Worm (Caenorhabditis elegans) whole organism, L4 larva: Measurements from ENCODE around the gene tag-153.

Source experiments
- F26F4.8 ChIP-seq: fragments of 200-800 bp; sonication (Bioruptor generic); conservative IDR thresholded peaks from 2 replicates; pipeline ENCODE4 v1.3.6; 2022; ENCODE audit warnings: missing genetic modification characterization, missing compliant biosample characterization
- T20F7.1 ChIP-seq: fragments of 200-800 bp; sonication (Bioruptor generic); optimal IDR thresholded peaks from 2 replicates; lab custom pipeline; 2018; ENCODE audit warnings: mild to moderate bottlenecking, missing genetic modification characterization, missing compliant biosample characterization
- T26A8.4 ChIP-seq: fragments of 200-800 bp; sonication (Bioruptor generic); IDR thresholded peaks from 2 replicates; pipeline ENCODE4 v1.3.6; 2022; ENCODE audit warnings: missing genetic modification characterization, missing compliant biosample characterization
- Y5F2A.4 ChIP-seq: fragments of 200-800 bp; sonication (Bioruptor generic); optimal IDR thresholded peaks from 2 replicates; lab custom pipeline; 2018; ENCODE audit warnings: mild to moderate bottlenecking, missing genetic modification characterization, missing compliant biosample characterization
- aha-1 ChIP-seq: fragments of 150-350 bp; peaks from one replicate; lab custom pipeline; 2014; ENCODE audit warnings: missing biosample characterization, missing genetic modification characterization
- aly-2 ChIP-seq: sonication (generic microtip); optimal IDR thresholded peaks from 2 replicates; lab custom pipeline; 2018; ENCODE audit warnings: missing biosample characterization, missing genetic modification characterization
- ama-1 ChIP-seq: fragments of 150-350 bp; optimal IDR thresholded peaks from 2 replicates; lab custom pipeline; 2014; ENCODE audit warnings: inconsistent platforms, mixed read lengths
- ceh-32 ChIP-seq: sonication (generic microtip); optimal IDR thresholded peaks from 2 replicates; lab custom pipeline; 2016; ENCODE audit warnings: mild to moderate bottlenecking, missing genetic modification characterization, missing compliant biosample characterization; ENCODE audit not compliant: poor library complexity
- ces-1 ChIP-seq: fragments of 150-350 bp; sonication (generic microtip); optimal IDR thresholded peaks from 4 replicates; lab custom pipeline; 2014; ENCODE audit warnings: missing biosample characterization, missing genetic modification reagents, missing genetic modification characterization
- cey-2 ChIP-seq: sonication (generic microtip); optimal IDR thresholded peaks from 3 replicates; lab custom pipeline; 2017; ENCODE audit warnings: missing genetic modification characterization, mild to moderate bottlenecking, missing compliant biosample characterization, antibody characterized with exemption, borderline replicate concordance; ENCODE audit not compliant: insufficient read depth
- daf-12 ChIP-seq: fragments of 150-350 bp; optimal IDR thresholded peaks from 2 replicates; lab custom pipeline; 2014; ENCODE audit warnings: missing biosample characterization, missing genetic modification reagents, missing genetic modification characterization
- daf-19 ChIP-seq: fragments of 200-800 bp; sonication (Bioruptor generic); conservative IDR thresholded peaks from 2 replicates; pipeline ENCODE4 v1.3.6; 2022; ENCODE audit warnings: missing genetic modification characterization, missing compliant biosample characterization
- daf-8 ChIP-seq: fragments of 200-800 bp; sonication (Bioruptor generic); IDR thresholded peaks from 2 replicates; pipeline ENCODE4 v1.3.6; 2022; ENCODE audit warnings: missing genetic modification characterization, missing compliant biosample characterization
- dmd-9 ChIP-seq: fragments of 200-800 bp; sonication (Bioruptor generic); IDR thresholded peaks from 2 replicates; pipeline ENCODE4 v1.3.6; 2022; ENCODE audit warnings: missing genetic modification reagents, missing genetic modification characterization, missing compliant biosample characterization
- duxl-1 ChIP-seq: sonication (generic microtip); optimal IDR thresholded peaks from 2 replicates; lab custom pipeline; 2016; ENCODE audit warnings: mild to moderate bottlenecking, missing genetic modification characterization, moderate library complexity, missing compliant biosample characterization; ENCODE audit not compliant: poor library complexity
- egl-27 ChIP-seq: sonication (generic microtip); optimal IDR thresholded peaks from 3 replicates; lab custom pipeline; 2017; ENCODE audit warnings: missing biosample characterization, missing genetic modification reagents, missing genetic modification characterization
- egl-43 ChIP-seq: fragments of 200-800 bp; sonication (Bioruptor generic); IDR thresholded peaks from 2 replicates; pipeline ENCODE4 v1.3.6; 2022; ENCODE audit warnings: missing genetic modification reagents, missing genetic modification characterization, missing compliant biosample characterization
- fkh-10 ChIP-seq: fragments of 150-350 bp; optimal IDR thresholded peaks from 2 replicates; lab custom pipeline; 2014; ENCODE audit warnings: missing biosample characterization, missing genetic modification reagents, missing genetic modification characterization
- fos-1 ChIP-seq: fragments of 150-350 bp; optimal IDR thresholded peaks from 2 replicates; lab custom pipeline; 2014; ENCODE audit warnings: missing biosample characterization, missing genetic modification characterization
- hif-1 ChIP-seq, 2 experiments: sonication (generic microtip); optimal IDR thresholded peaks; 2 replicates each; lab custom pipeline; 2016 to 2017; ENCODE audit warnings: missing compliant biosample characterization in 2 of 2, missing genetic modification characterization in 2 of 2, missing genetic modification reagents in 2 of 2, missing genotype in 2 of 2, mild to moderate bottlenecking in 1 of 2
- hlh-11 ChIP-seq: fragments of 200-800 bp; sonication (Bioruptor generic); optimal IDR thresholded peaks from 2 replicates; lab custom pipeline; 2018; ENCODE audit warnings: mild to moderate bottlenecking, missing genetic modification characterization, missing compliant biosample characterization
- hlh-30 ChIP-seq: sonication (generic microtip); optimal IDR thresholded peaks from 2 replicates; lab custom pipeline; 2017; ENCODE audit warnings: antibody characterized with exemption, mild to moderate bottlenecking, missing genetic modification characterization, missing compliant biosample characterization; ENCODE audit not compliant: insufficient read depth
- jun-1 ChIP-seq: fragments of 150-350 bp; optimal IDR thresholded peaks from 2 replicates; lab custom pipeline; 2014; ENCODE audit warnings: missing biosample characterization, missing genetic modification reagents, missing genetic modification characterization
- lim-7 ChIP-seq: fragments of 200-800 bp; sonication (Bioruptor generic); IDR thresholded peaks from 2 replicates; pipeline ENCODE4 v1.3.6; 2022; ENCODE audit warnings: missing genetic modification characterization, missing compliant biosample characterization
- lin-29 ChIP-seq: fragments of 200-800 bp; sonication (Bioruptor generic); IDR thresholded peaks from 2 replicates; pipeline ENCODE4 v1.3.6; 2022; ENCODE audit warnings: missing genetic modification reagents, missing genetic modification characterization, missing compliant biosample characterization
- lin-38 ChIP-seq: fragments of 200-800 bp; sonication (Bioruptor generic); IDR thresholded peaks from 2 replicates; pipeline ENCODE4 v1.3.6; 2022; ENCODE audit warnings: missing genetic modification reagents, missing genetic modification characterization, missing compliant biosample characterization
- lir-3 ChIP-seq: sonication (generic microtip); optimal IDR thresholded peaks from 2 replicates; lab custom pipeline; 2016; ENCODE audit warnings: mild to moderate bottlenecking, missing genetic modification characterization, missing compliant biosample characterization
- lsy-2 ChIP-seq, 2 experiments: fragments of 150-350 bp in 1 of 2; sonication (generic microtip) in 1 of 2; optimal IDR thresholded peaks; 2 replicates each; lab custom pipeline; 2014 to 2017; ENCODE audit warnings: missing biosample characterization in 2 of 2, missing genetic modification characterization in 2 of 2
- madf-5 ChIP-seq, 2 experiments: fragments of 200-800 bp; sonication (Bioruptor generic); IDR thresholded peaks; 2 replicates each; pipeline ENCODE4 v1.3.6; 2022; ENCODE audit warnings: missing compliant biosample characterization in 2 of 2, missing genetic modification characterization in 2 of 2
- madf-9 ChIP-seq: fragments of 200-800 bp; sonication (Bioruptor generic); conservative IDR thresholded peaks from 2 replicates; pipeline ENCODE4 v1.3.6; 2022; ENCODE audit warnings: missing genetic modification reagents, missing genetic modification characterization, missing compliant biosample characterization
- mdt-29 ChIP-seq: fragments of 200-800 bp; sonication (Bioruptor generic); IDR thresholded peaks from 2 replicates; pipeline ENCODE4 v1.3.6; 2022; ENCODE audit warnings: missing genetic modification reagents, missing genetic modification characterization, missing compliant biosample characterization
- mep-1 ChIP-seq: fragments of 150-350 bp; sonication (generic microtip); optimal IDR thresholded peaks from 3 replicates; lab custom pipeline; 2014; ENCODE audit warnings: missing biosample characterization, missing genetic modification characterization
- mxl-3 ChIP-seq: fragments of 200-800 bp; sonication (Bioruptor generic); optimal IDR thresholded peaks from 2 replicates; lab custom pipeline; 2018; ENCODE audit warnings: mild to moderate bottlenecking, missing genetic modification characterization, missing compliant biosample characterization
- nhr-11 ChIP-seq: fragments of 150-350 bp; optimal IDR thresholded peaks from 2 replicates; lab custom pipeline; 2014; ENCODE audit warnings: missing biosample characterization, missing genetic modification characterization
- nhr-237 ChIP-seq: sonication (generic microtip); optimal IDR thresholded peaks from 2 replicates; lab custom pipeline; 2017; ENCODE audit warnings: missing biosample characterization, missing genetic modification characterization
- nhr-25 ChIP-seq: sonication (generic microtip); optimal IDR thresholded peaks from 2 replicates; lab custom pipeline; 2017; ENCODE audit warnings: missing genetic modification characterization, mild to moderate bottlenecking, missing compliant biosample characterization, antibody characterized with exemption, moderate library complexity, borderline replicate concordance; ENCODE audit not compliant: insufficient read depth
- rbr-2 ChIP-seq: sonication (generic microtip); optimal IDR thresholded peaks from 2 replicates; lab custom pipeline; 2016; ENCODE audit warnings: missing genotype, missing genetic modification characterization, missing compliant biosample characterization
- saeg-2 ChIP-seq: fragments of 200-800 bp; sonication (Bioruptor generic); IDR thresholded peaks from 2 replicates; pipeline ENCODE4 v1.3.6; 2022; ENCODE audit warnings: missing genetic modification reagents, missing genetic modification characterization, missing compliant biosample characterization
- sdz-12 ChIP-seq: fragments of 200-800 bp; sonication (Bioruptor generic); optimal IDR thresholded peaks from 2 replicates; lab custom pipeline; 2018; ENCODE audit warnings: mild to moderate bottlenecking, missing genetic modification characterization, missing compliant biosample characterization
- set-16 ChIP-seq: fragments of 200-800 bp; sonication (Bioruptor generic); IDR thresholded peaks from 2 replicates; pipeline ENCODE4 v1.3.6; 2022; ENCODE audit warnings: missing genetic modification reagents, missing genetic modification characterization, missing compliant biosample characterization
- snpc-1.2 ChIP-seq: fragments of 200-800 bp; sonication (Bioruptor generic); IDR thresholded peaks from 2 replicates; pipeline ENCODE4 v1.3.6; 2022; ENCODE audit warnings: missing genetic modification reagents, missing genetic modification characterization, missing compliant biosample characterization
- spr-3 ChIP-seq: fragments of 200-800 bp; sonication (Bioruptor generic); optimal IDR thresholded peaks from 2 replicates; lab custom pipeline; 2018; ENCODE audit warnings: mild to moderate bottlenecking, missing genetic modification characterization, missing compliant biosample characterization
- tra-1 ChIP-seq: fragments of 200-800 bp; sonication (Bioruptor generic); IDR thresholded peaks from 2 replicates; pipeline ENCODE4 v1.3.6; 2022; ENCODE audit warnings: missing genetic modification reagents, missing genetic modification characterization, missing compliant biosample characterization
- unc-62 ChIP-seq, 3 experiments: fragments of 150-350 bp in 1 of 3; sonication (generic microtip); optimal IDR thresholded peaks in 2 of 3; peaks in 1 of 3; 1 replicate in 1 of 3; 2 replicates in 2 of 3; lab custom pipeline; 2014 to 2017; ENCODE audit warnings: missing biosample characterization in 3 of 3, missing genetic modification characterization in 3 of 3, missing genetic modification reagents in 3 of 3, missing genotype in 1 of 3
- zag-1 ChIP-seq: fragments of 150-350 bp; optimal IDR thresholded peaks from 2 replicates; lab custom pipeline; 2014; ENCODE audit warnings: missing biosample characterization, missing genetic modification characterization
- ztf-11 ChIP-seq: fragments of 150-350 bp; optimal IDR thresholded peaks from 2 replicates; lab custom pipeline; 2014; ENCODE audit warnings: missing biosample characterization, missing genetic modification characterization

Gene tag-153

DNA sequence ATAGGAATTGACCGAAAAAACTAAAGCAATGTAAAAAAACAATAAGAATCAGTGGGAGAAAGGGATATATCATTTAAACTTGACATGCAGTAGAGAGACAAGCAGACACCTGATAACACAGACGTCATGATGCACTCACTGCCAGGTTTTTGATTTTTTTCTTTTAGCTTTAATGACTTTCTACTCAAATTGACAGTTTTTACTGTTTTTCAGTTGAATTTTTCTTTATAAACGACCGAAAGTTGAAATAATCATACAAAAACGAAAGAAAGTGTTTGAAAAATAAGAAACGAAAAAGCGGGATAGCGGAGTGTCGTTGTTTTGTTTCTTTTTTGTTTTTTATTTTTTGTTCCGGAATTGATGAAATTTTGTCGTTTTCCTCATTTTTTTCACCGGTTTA is 11.3 kb downstream of the tag-153 start, which contains the start of gene ucp-4 (continued):
- TF ChIP-seq tra-1 (0 out of 2 replicates have a peak, but pooled peaks have one; percentile 35), rbr-2 (tag; lab: Kevin White, UChicago) (no peak), F26F4.8 (GFP tag; lab: Robert Waterston, UW) (no peak), ztf-11 (tag; lab: Kevin White, UChicago) (no peak), hlh-30 (tag; lab: Kevin White, UChicago) (peak; percentile 14), nhr-237 (tag; lab: Kevin White, UChicago) (no peak), daf-19 (GFP tag; lab: Robert Waterston, UW) (no peak), ama-1 (no peak), madf-9 (GFP tag; lab: Robert Waterston, UW) (no peak), daf-8 (no peak), egl-43 (GFP tag; lab: Robert Waterston, UW) (no peak), dmd-9 (GFP tag; lab: Robert Waterston, UW) (no peak), cey-2 (tag; lab: Kevin White, UChicago) (no peak), jun-1 (tag; lab: Kevin White, UChicago) (no peak), hlh-11 (peak; percentile 29), ces-1 (no peak), unc-62 (GFP tag; optimal IDR thresholded peaks at IDR 0.05 in 1 of 2; lab: Kevin White, UChicago) (peak in 1 of 2 experiments; percentile 30), unc-62 (tag; optimal IDR thresholded peaks at IDR 0.05; lab: Kevin White, UChicago) (no peak), saeg-2 (GFP tag; lab: Robert Waterston, UW) (no peak), snpc-1.2 (GFP tag; lab: Robert Waterston, UW) (no peak), lsy-2 (tag; optimal IDR thresholded peaks at IDR 0.05; lab: Kevin White, UChicago) (no peak)

DNA sequence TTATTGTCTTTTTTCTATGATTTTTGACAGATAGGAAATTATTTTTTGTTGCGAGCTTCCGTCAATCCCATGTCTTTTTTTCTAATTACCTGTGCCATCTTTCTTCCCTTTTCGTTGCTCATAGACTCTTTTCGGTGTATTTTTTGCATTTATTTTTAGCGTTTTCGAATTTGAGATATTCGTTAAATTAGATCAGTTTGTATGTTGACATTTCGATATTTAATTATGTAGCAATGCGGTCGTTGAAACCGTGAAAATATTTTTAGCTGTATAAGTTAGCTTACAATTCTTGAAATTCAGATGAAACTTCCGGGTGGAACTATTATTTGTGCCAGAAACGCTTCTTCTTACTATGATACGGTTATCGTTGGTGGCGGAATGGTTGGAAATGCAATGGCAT is 13.6 kb downstream of the tag-153 start, which contains the start of gene coq-6:
Gene coq-6, plus strand, starts transcription at position 301 of the 400 bp plus-strand sequence.
- TF ChIP-seq duxl-1 (tag; lab: Kevin White, UChicago): no peak
- TF ChIP-seq aha-1: peak; percentile 69

DNA sequence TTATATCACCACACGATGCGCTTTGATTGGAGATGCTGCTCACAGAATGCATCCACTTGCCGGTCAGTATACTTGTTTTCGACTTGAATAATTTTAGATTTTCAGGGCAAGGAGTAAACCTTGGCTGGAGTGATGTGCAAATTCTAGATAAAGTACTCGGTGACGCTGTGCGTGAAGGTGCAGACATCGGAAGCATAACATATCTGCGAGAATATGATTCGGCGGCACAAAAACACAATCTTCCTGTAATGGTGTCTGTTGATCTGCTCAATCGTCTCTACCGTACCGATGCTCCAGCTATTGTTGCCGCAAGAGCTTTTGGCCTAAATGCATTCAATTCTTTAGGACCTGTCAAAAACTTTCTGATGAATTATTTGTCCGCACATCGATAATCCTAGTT is 15.6 kb downstream of the tag-153 start:
- TF ChIP-seq zag-1 (tag; lab: Kevin White, UChicago): no peak
- TF ChIP-seq duxl-1 (tag; lab: Kevin White, UChicago): peak; percentile 71
- TF ChIP-seq Y5F2A.4 (GFP tag; lab: Kevin White, UChicago): no peak
- TF ChIP-seq lim-7 (GFP tag; lab: Robert Waterston, UW): no peak
- TF ChIP-seq mdt-29 (GFP tag; lab: Robert Waterston, UW): no peak
- TF ChIP-seq ceh-32: no peak
- peak; percentile 31 for TF ChIP-seq sdz-12 (GFP tag; lab: Kevin White, UChicago)
- peak; percentile 41; the same call in 1 of the 2 replicates for TF ChIP-seq lin-38 (GFP tag; lab: Robert Waterston, UW)
- no peak for TF ChIP-seq daf-12 (tag; lab: Kevin White, UChicago)
- 0 out of 2 replicates have a peak, but pooled peaks have one; percentile 22 for TF ChIP-seq lin-29 (GFP tag; lab: Robert Waterston, UW)
- TF ChIP-seq lir-3 (tag; lab: Kevin White, UChicago): no peak
- 0 out of 2 replicates have a peak, but pooled peaks have one; percentile 14 for TF ChIP-seq dmd-9 (GFP tag; lab: Robert Waterston, UW)
- no peak for TF ChIP-seq spr-3
- TF ChIP-seq nhr-25 (tag; lab: Kevin White, UChicago): peak; percentile 24
- TF ChIP-seq set-16 (GFP tag; lab: Robert Waterston, UW): no peak
- TF ChIP-seq mep-1 (tag; lab: Kevin White, UChicago): peak; percentile 52
- TF ChIP-seq T26A8.4 (GFP tag; lab: Robert Waterston, UW): peak; percentile 86
- no peak for TF ChIP-seq nhr-11
- TF ChIP-seq F26F4.8 (GFP tag; lab: Robert Waterston, UW): 0 out of 2 replicates have a peak, but pooled peaks have one; percentile 31
- TF ChIP-seq hif-1 (tag; optimal IDR thresholded peaks at IDR 0.05; lab: Kevin White, UChicago): peak in 1 of 2 experiments; percentile 32
- no peak for TF ChIP-seq egl-27 (tag; lab: Kevin White, UChicago)
- TF ChIP-seq aly-2: no peak
- no peak for TF ChIP-seq madf-5 (GFP tag; IDR thresholded peaks at IDR 0.05; lab: Robert Waterston, UW)
- TF ChIP-seq T20F7.1 (GFP tag; lab: Kevin White, UChicago): peak; percentile 23
- peak; percentile 6 for TF ChIP-seq hlh-11
- TF ChIP-seq mxl-3: no peak
- no peak for TF ChIP-seq daf-19 (GFP tag; lab: Robert Waterston, UW)
- TF ChIP-seq fkh-10 (GFP tag; lab: Kevin White, UChicago): no peak
- TF ChIP-seq fos-1 (tag; lab: Kevin White, UChicago): no peak
- TF ChIP-seq lsy-2 (tag; optimal IDR thresholded peaks at IDR 0.05; lab: Kevin White, UChicago): peak in 1 of 2 experiments; percentile 41
